Worm (Caenorhabditis elegans) whole organism, young adult: ENCODE data around the gene pigm-1.

Source experiments
- bed-2 ChIP-seq: fragments of 200-800 bp; sonication (Bioruptor generic); IDR thresholded peaks from 2 replicates; pipeline ENCODE4 v1.3.6; 2022; ENCODE audit warnings: missing genetic modification reagents, missing genetic modification characterization, missing compliant biosample characterization
- let-607 ChIP-seq, 2 experiments: fragments of 200-800 bp in 1 of 2; sonication (Bioruptor generic) in 1 of 2; sonication (generic microtip) in 1 of 2; optimal IDR thresholded peaks; 2 replicates each; lab custom pipeline; 2016 to 2018; ENCODE audit warnings: mild to moderate bottlenecking in 2 of 2, missing compliant biosample characterization in 2 of 2, missing genetic modification characterization in 2 of 2, moderate library complexity in 2 of 2, missing genotype in 1 of 2
- pha-4 ChIP-seq: fragments of 150-350 bp; sonication (generic microtip); optimal IDR thresholded peaks from 2 replicates; lab custom pipeline; 2014; ENCODE audit warnings: missing biosample characterization, missing genetic modification reagents, missing genetic modification characterization

DNA sequence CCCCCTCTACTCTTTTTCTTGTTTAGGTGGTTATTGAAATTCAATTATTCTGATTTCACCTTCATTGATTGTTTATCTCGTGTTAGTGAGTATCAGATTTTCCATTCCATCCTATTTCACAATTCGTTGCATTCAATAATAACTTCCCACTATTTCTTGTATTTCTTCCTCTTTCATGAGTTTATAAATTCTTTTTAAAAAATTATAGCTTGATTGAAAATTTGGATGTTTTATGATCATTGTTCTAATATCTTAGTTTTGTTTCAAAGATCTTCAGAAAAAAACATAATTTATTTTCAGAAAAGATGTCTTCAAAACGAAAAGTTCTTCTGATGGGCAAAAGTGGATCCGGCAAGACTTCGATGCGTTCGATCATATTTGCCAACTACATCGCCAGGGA lies 47.2 kb upstream of the pigm-1 start, which contains the start of gene raga-1:
- TF ChIP-seq pha-4 (tag; lab: Kevin White, UChicago) (no peak), let-607 (tag; optimal IDR thresholded peaks at IDR 0.05; lab: Kevin White, UChicago) (no peak), bed-2 (GFP tag; lab: Robert Waterston, UW) (no peak)
